Worm (Caenorhabditis elegans): Measurements from ENCODE around the gene Y53G8AR.5.

DNA sequence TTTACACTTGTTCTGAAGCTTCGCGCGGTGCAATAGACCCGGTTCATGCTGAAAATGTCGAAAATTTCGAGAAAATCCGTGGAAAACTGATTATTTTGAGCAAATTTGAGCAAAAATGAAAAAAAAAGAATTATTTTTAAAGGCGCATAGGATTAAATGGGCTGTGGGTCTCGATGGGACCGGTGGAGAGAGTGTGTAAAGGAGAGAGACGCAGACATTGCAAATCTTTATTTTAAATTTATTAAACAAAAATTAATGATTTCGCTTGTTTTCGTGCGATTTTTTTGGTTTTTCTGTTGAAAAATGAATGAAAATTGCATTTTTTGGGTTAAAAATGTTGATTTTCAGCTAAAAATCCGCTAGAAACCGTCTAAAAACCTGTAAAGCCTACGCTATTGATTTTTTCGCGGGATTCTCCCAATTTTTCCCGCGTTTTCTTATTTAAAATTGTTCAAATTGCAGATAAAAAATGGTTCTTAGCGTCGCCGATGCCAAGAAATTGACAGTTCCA lies 2.9 kb upstream of the Y53G8AR.5 start, which contains the start of the genes Y53G8AR.8 and Y53G8AR.6:
- TF ChIP-seq scrt-1 (GFP tag; IDR thresholded peaks at IDR 0.05), result no peak
- TF ChIP-seq B0310.2 (tag; optimal IDR thresholded peaks at IDR 0.05), result no peak
- no peak for TF ChIP-seq flt-1 (GFP tag; IDR thresholded peaks at IDR 0.05)
- TF ChIP-seq hnd-1 (tag; optimal IDR thresholded peaks at IDR 0.05), result no peak
- TF ChIP-seq hmg-4 (GFP tag; optimal IDR thresholded peaks at IDR 0.05), result no peak
- no peak for TF ChIP-seq ama-1 (optimal IDR thresholded peaks at IDR 0.05)
- no peak for TF ChIP-seq tbx-11 (GFP tag; IDR thresholded peaks at IDR 0.05)
- TF ChIP-seq F13C5.2 (tag; optimal IDR thresholded peaks at IDR 0.05), result no peak
- peak; percentile 9 for TF ChIP-seq ceh-36 (tag; optimal IDR thresholded peaks at IDR 0.05)
- no peak for TF ChIP-seq ceh-13 (GFP tag; optimal IDR thresholded peaks at IDR 0.05)
- TF ChIP-seq sea-1 (GFP tag; conservative IDR thresholded peaks at IDR 0.05), result no peak
- no peak for TF ChIP-seq hmbx-1 (tag; optimal IDR thresholded peaks at IDR 0.05)
- TF ChIP-seq aly-1 (tag; optimal IDR thresholded peaks at IDR 0.05), result no peak
- no peak for TF ChIP-seq tbx-37 (GFP tag; conservative IDR thresholded peaks at IDR 0.05)
